Fruit fly (Drosophila melanogaster) whole organism: ENCODE results near the gene ssp7.

ENCODE experiments used
- CG8478 ChIP-seq: fragments of >200 bp; optimal IDR thresholded peaks from 2 replicates; lab custom pipeline; 2018; ENCODE audit warnings: inconsistent platforms
- Dll ChIP-seq: fragments of >200 bp; optimal IDR thresholded peaks from 2 replicates; lab custom pipeline; 2017
- EcR ChIP-seq, 2 experiments: fragments of >200 bp; optimal IDR thresholded peaks; 2 replicates each; lab custom pipeline; 2017; ENCODE audit warnings: missing biosample characterization in 2 of 2, missing genetic modification characterization in 2 of 2, missing genetic modification reagents in 2 of 2
- pan ChIP-seq: fragments of >200 bp; optimal IDR thresholded peaks from 2 replicates; lab custom pipeline; 2017
- psq ChIP-seq: fragments of >200 bp; optimal IDR thresholded peaks from 2 replicates; lab custom pipeline; 2017
- usp ChIP-seq: fragments of >200 bp; optimal IDR thresholded peaks from 2 replicates; lab custom pipeline; 2017; ENCODE audit warnings: missing biosample characterization, missing genetic modification characterization, mixed read lengths

ssp7 gene

dm6 chrX:11090161-11090560 is 49.9 kb downstream of the ssp7 start, which contains the start of gene CG2076:
TSS of gene CG2076 (plus strand) at chrX:11090210.
- TF ChIP-seq psq (lab: Kevin White, UChicago) (no peak), usp (no peak), CG8478 (lab: Kevin White, UChicago) (no peak), pan (lab: Kevin White, UChicago) (no peak), Dll (lab: Kevin White, UChicago) (no peak), EcR (GFP tag; optimal IDR thresholded peaks at IDR 0.05; lab: Kevin White, UChicago) (no peak)
